Fruit fly (Drosophila melanogaster): ENCODE data around the gene CG3526.
A peak's percentile ranks its signal among the peaks of the same experiment; 100 is the strongest.

Gene CG3526

DNA sequence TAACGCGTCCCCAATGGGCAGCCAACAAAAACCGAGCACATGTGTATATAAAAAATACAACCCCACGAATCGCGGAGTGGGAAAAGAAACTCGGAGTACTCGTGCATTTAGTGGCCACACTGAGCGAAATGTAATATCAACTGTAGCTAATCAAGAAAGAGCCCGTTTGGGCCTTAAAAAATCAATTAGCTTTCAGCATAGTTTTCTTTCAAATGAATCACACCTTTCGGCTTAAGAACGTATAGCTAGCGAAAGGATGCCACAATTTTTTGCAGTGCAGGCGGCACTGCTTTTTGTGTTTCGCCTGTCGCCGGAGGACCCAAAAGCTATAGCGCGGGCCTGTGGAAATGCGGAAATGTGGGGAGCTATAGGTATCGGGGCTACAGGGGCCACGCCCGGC, 29.6 kb upstream of the CG3526 start (continued):
- no peak for TF ChIP-seq klu (GFP tag; IDR thresholded peaks at IDR 0.05)
- TF ChIP-seq D19B (GFP tag; optimal IDR thresholded peaks at IDR 0.05), result no peak
- TF ChIP-seq Dip3 (GFP tag; optimal IDR thresholded peaks at IDR 0.05), result no peak
- no peak for TF ChIP-seq Lhr (GFP tag; optimal IDR thresholded peaks at IDR 0.05)
- TF ChIP-seq pfk (GFP tag; optimal IDR thresholded peaks at IDR 0.05), result no peak
- TF ChIP-seq seq (GFP tag; IDR thresholded peaks at IDR 0.05), result no peak
- no peak for TF ChIP-seq gcm2 (GFP tag; optimal IDR thresholded peaks at IDR 0.05)
- TF ChIP-seq CG31388 (GFP tag; optimal IDR thresholded peaks at IDR 0.05), result no peak
- no peak for TF ChIP-seq CG16813 (GFP tag; IDR thresholded peaks at IDR 0.05; ENCODE audit: partially characterized antibody)
- no peak for TF ChIP-seq CG16815 (GFP tag; optimal IDR thresholded peaks at IDR 0.05)
- no peak for TF ChIP-seq CG6791 (GFP tag; IDR thresholded peaks at IDR 0.05; ENCODE audit: partially characterized antibody)
- no peak for TF ChIP-seq Max (GFP tag; optimal IDR thresholded peaks at IDR 0.05)
- no peak for TF ChIP-seq Hmx (GFP tag; optimal IDR thresholded peaks at IDR 0.05)
- TF ChIP-seq CG10267 (tag; optimal IDR thresholded peaks at IDR 0.05), result no peak
- TF ChIP-seq MBD-R2 (GFP tag; IDR thresholded peaks at IDR 0.05), result 0 out of 2 replicates have a peak, but pooled peaks have one; percentile 17
- no peak for TF ChIP-seq Rx (GFP tag; IDR thresholded peaks at IDR 0.05)
- TF ChIP-seq caup (GFP tag; optimal IDR thresholded peaks at IDR 0.05; ENCODE audit: severe bottlenecking), result peak; percentile 22
- TF ChIP-seq CG4854 (GFP tag; optimal IDR thresholded peaks at IDR 0.05), result no peak
- no peak for TF ChIP-seq wor (GFP tag; IDR thresholded peaks at IDR 0.05)
- TF ChIP-seq zfh1 (GFP tag; IDR thresholded peaks at IDR 0.05), result 0 out of 3 replicates have a peak, but pooled peaks have one; percentile 15
- TF ChIP-seq her (GFP tag; optimal IDR thresholded peaks at IDR 0.05), result no peak
- TF ChIP-seq CG12236 (GFP tag; optimal IDR thresholded peaks at IDR 0.05), result no peak
- no peak for TF ChIP-seq CG12744 (GFP tag; optimal IDR thresholded peaks at IDR 0.05)
- no peak for TF ChIP-seq Doc2 (GFP tag; IDR thresholded peaks at IDR 0.05)
- peak; percentile 42 for TF ChIP-seq cwo (GFP tag; optimal IDR thresholded peaks at IDR 0.05)
- TF ChIP-seq crp (GFP tag; optimal IDR thresholded peaks at IDR 0.05), result no peak
- TF ChIP-seq Nf-YB (GFP tag; optimal IDR thresholded peaks at IDR 0.05), result no peak
- no peak for TF ChIP-seq CG34224 (GFP tag; IDR thresholded peaks at IDR 0.05; ENCODE audit: partially characterized antibody)
- TF ChIP-seq CG9876 (GFP tag; optimal IDR thresholded peaks at IDR 0.05), result no peak
- TF ChIP-seq Abd-B (GFP tag; optimal IDR thresholded peaks at IDR 0.05), result no peak
- no peak for TF ChIP-seq CG13287 (GFP tag; IDR thresholded peaks at IDR 0.05; ENCODE audit: partially characterized antibody)
- peak; percentile 21 for TF ChIP-seq scrt (GFP tag; optimal IDR thresholded peaks at IDR 0.05)
- TF ChIP-seq CG10543 (GFP tag; optimal IDR thresholded peaks at IDR 0.05), result no peak
- no peak for TF ChIP-seq kay (GFP tag; optimal IDR thresholded peaks at IDR 0.05)
- no peak for TF ChIP-seq CG33557 (GFP tag; optimal IDR thresholded peaks at IDR 0.05)
- no peak for TF ChIP-seq CG4707 (GFP tag; optimal IDR thresholded peaks at IDR 0.05)
- TF ChIP-seq H2.0 (GFP tag; IDR thresholded peaks at IDR 0.05), result 0 out of 2 replicates have a peak, but pooled peaks have one; percentile 14
- no peak for TF ChIP-seq CG3407 (GFP tag; optimal IDR thresholded peaks at IDR 0.05)
- TF ChIP-seq Ssrp (tag; optimal IDR thresholded peaks at IDR 0.05), result peak; percentile 10
- no peak for TF ChIP-seq gt (GFP tag; IDR thresholded peaks at IDR 0.05)
- TF ChIP-seq fu2 (GFP tag; optimal IDR thresholded peaks at IDR 0.05), result no peak
- TF ChIP-seq CG17186 (GFP tag; optimal IDR thresholded peaks at IDR 0.05), result no peak
- no peak for TF ChIP-seq CG10462 (GFP tag; optimal IDR thresholded peaks at IDR 0.05)
- TF ChIP-seq MTF-1 (GFP tag; optimal IDR thresholded peaks at IDR 0.05; ENCODE audit: borderline replicate concordance), result no peak
- no peak for TF ChIP-seq zfh2 (GFP tag; optimal IDR thresholded peaks at IDR 0.05)
- no peak for TF ChIP-seq CG31224 (GFP tag; IDR thresholded peaks at IDR 0.05)
- TF ChIP-seq CG16779 (GFP tag; IDR thresholded peaks at IDR 0.05), result no peak
- 0 out of 3 replicates have a peak, but pooled peaks have one; percentile 10 for TF ChIP-seq otp (GFP tag; IDR thresholded peaks at IDR 0.05)
- 0 out of 2 replicates have a peak, but pooled peaks have one; percentile 31 for TF ChIP-seq CG14441 (GFP tag; IDR thresholded peaks at IDR 0.05)
- TF ChIP-seq CG34376 (GFP tag; optimal IDR thresholded peaks at IDR 0.05), result no peak
